Fruit fly (Drosophila melanogaster): ENCODE measurements around the gene Sry-beta.

Gene Sry-beta

dm6 chr3R:29995035-29995434, 44.5 kb upstream of the Sry-beta start, which contains the start of the genes CG7903 and Sas-6 (continued):
- TF ChIP-seq knrl (GFP tag; IDR thresholded peaks at IDR 0.05; ENCODE audit: partially characterized antibody) = peak; percentile 67
- no peak for TF ChIP-seq Dip2 (GFP tag; IDR thresholded peaks at IDR 0.05)
- TF ChIP-seq pzg (GFP tag; optimal IDR thresholded peaks at IDR 0.05) = peak; percentile 74
- TF ChIP-seq sima (GFP tag; optimal IDR thresholded peaks at IDR 0.05) = no peak
- no peak for TF ChIP-seq Mes4 (GFP tag; optimal IDR thresholded peaks at IDR 0.05)
- TF ChIP-seq pita (GFP tag; optimal IDR thresholded peaks at IDR 0.05) = no peak
- peak; percentile 79 for TF ChIP-seq Med (GFP tag)
- TF ChIP-seq CG14710 (tag; optimal IDR thresholded peaks at IDR 0.05) = peak; percentile 33
- TF ChIP-seq CG13287 (GFP tag; IDR thresholded peaks at IDR 0.05; ENCODE audit: partially characterized antibody) = peak; percentile 82
- TF ChIP-seq hb (GFP tag; IDR thresholded peaks at IDR 0.05; ENCODE audit: partially characterized antibody) = peak; percentile 70; the same call in 1 of the 3 replicates
- no peak for TF ChIP-seq pfk (GFP tag; optimal IDR thresholded peaks at IDR 0.05)
- no peak for TF ChIP-seq CG14667 (GFP tag; IDR thresholded peaks at IDR 0.05)
- TF ChIP-seq bbx (GFP tag; IDR thresholded peaks at IDR 0.05; ENCODE audit: partially characterized antibody) = peak; percentile 77
- TF ChIP-seq Dp (GFP tag; optimal IDR thresholded peaks at IDR 0.05) = peak; percentile 67
- TF ChIP-seq lbe (GFP tag; optimal IDR thresholded peaks at IDR 0.05) = no peak
- TF ChIP-seq Dref (GFP tag; IDR thresholded peaks at IDR 0.05) = peak; percentile 89
- TF ChIP-seq CG10267 (tag; optimal IDR thresholded peaks at IDR 0.05) = peak; percentile 2
- peak; percentile 94 for TF ChIP-seq Sry-δ (GFP tag; optimal IDR thresholded peaks at IDR 0.05)
- peak; percentile 72 for TF ChIP-seq hbn (GFP tag; IDR thresholded peaks at IDR 0.05; ENCODE audit: partially characterized antibody)
- no peak for TF ChIP-seq CG6813 (GFP tag; optimal IDR thresholded peaks at IDR 0.05)
- peak in 1 of 2 experiments; percentile 2 for TF ChIP-seq crp (GFP tag; optimal IDR thresholded peaks at IDR 0.05)
- TF ChIP-seq psq (GFP tag; optimal IDR thresholded peaks at IDR 0.05) = no peak
- TF ChIP-seq ham (GFP tag; IDR thresholded peaks at IDR 0.05) = no peak
- TF ChIP-seq amos (GFP tag; IDR thresholded peaks at IDR 0.05; ENCODE audit: partially characterized antibody) = peak; percentile 78
- TF ChIP-seq HLH4C (GFP tag; IDR thresholded peaks at IDR 0.05; ENCODE audit: partially characterized antibody) = peak; percentile 72
- no peak for TF ChIP-seq tgo (GFP tag; IDR thresholded peaks at IDR 0.05)
- TF ChIP-seq CG13296 (GFP tag; optimal IDR thresholded peaks at IDR 0.05) = no peak
- TF ChIP-seq Rx (GFP tag; IDR thresholded peaks at IDR 0.05) = no peak
- TF ChIP-seq CG2875 (GFP tag; optimal IDR thresholded peaks at IDR 0.05) = no peak
- no peak for TF ChIP-seq CG11696 (GFP tag; IDR thresholded peaks at IDR 0.05)
- TF ChIP-seq zen2 (GFP tag; IDR thresholded peaks at IDR 0.05; ENCODE audit: partially characterized antibody) = peak; percentile 48; the same call in 1 of the 3 replicates
- peak; percentile 60 for TF ChIP-seq sna (GFP tag; IDR thresholded peaks at IDR 0.05; ENCODE audit: partially characterized antibody)
- TF ChIP-seq CG2120 (GFP tag; optimal IDR thresholded peaks at IDR 0.05) = no peak
- no peak for TF ChIP-seq CG2202 (tag; optimal IDR thresholded peaks at IDR 0.05)
- no peak for TF ChIP-seq yki (optimal IDR thresholded peaks at IDR 0.05)
- TF ChIP-seq NC2α (GFP tag; optimal IDR thresholded peaks at IDR 0.05) = no peak
- no peak for TF ChIP-seq Fer2 (tag; optimal IDR thresholded peaks at IDR 0.05)
- 0 out of 2 replicates have a peak, but pooled peaks have one; percentile 26 for TF ChIP-seq sob (GFP tag; IDR thresholded peaks at IDR 0.05)
- no peak for TF ChIP-seq CG14014 (GFP tag; IDR thresholded peaks at IDR 0.05)
- TF ChIP-seq unc-4 (GFP tag; IDR thresholded peaks at IDR 0.05; ENCODE audit: partially characterized antibody) = peak; percentile 77
- TF ChIP-seq CG7963 (GFP tag; IDR thresholded peaks at IDR 0.05; ENCODE audit: partially characterized antibody) = peak; percentile 71; the same call in 2 of the 3 replicates
- peak; percentile 65 for TF ChIP-seq CG15514 (GFP tag; optimal IDR thresholded peaks at IDR 0.05)
- no peak for TF ChIP-seq CG3995 (GFP tag; optimal IDR thresholded peaks at IDR 0.05)
- TF ChIP-seq bowl (GFP tag; IDR thresholded peaks at IDR 0.05) = no peak
- no peak for TF ChIP-seq ranshi (GFP tag; IDR thresholded peaks at IDR 0.05)
- TF ChIP-seq Hand (GFP tag; optimal IDR thresholded peaks at IDR 0.05) = no peak
- TF ChIP-seq YL-1 (GFP tag; optimal IDR thresholded peaks at IDR 0.05) = peak; percentile 42
- TF ChIP-seq run (tag; optimal IDR thresholded peaks at IDR 0.05) = no peak
- TF ChIP-seq CG4617 (GFP tag; optimal IDR thresholded peaks at IDR 0.05; ENCODE audit: borderline replicate concordance) = peak; percentile 81

Data from whole organism, embryonic.